Fruit fly (Drosophila melanogaster) whole organism, wandering third instar larva: ENCODE measurements around the gene Miox.

Source experiments
- Dfd ChIP-seq: fragments of >200 bp; optimal IDR thresholded peaks from 2 replicates; lab custom pipeline; 2017; ENCODE audit warnings: missing biosample characterization, missing genetic modification characterization
- Dif ChIP-seq: fragments of 200-275, 200-300 bp; sonication (Bioruptor generic); optimal IDR thresholded peaks from 2 replicates; lab custom pipeline; 2018; ENCODE audit warnings: missing biosample characterization, missing genetic modification characterization; ENCODE audit not compliant: partially characterized antibody
- HLH106 ChIP-seq: fragments of 200-800 bp; optimal IDR thresholded peaks from 3 replicates; lab custom pipeline; 2019; ENCODE audit warnings: missing biosample characterization, mild to moderate bottlenecking, missing genetic modification characterization, moderate library complexity
- Hr78 ChIP-seq: fragments of >200 bp; optimal IDR thresholded peaks from 2 replicates; lab custom pipeline; 2017; ENCODE audit warnings: missing biosample characterization, missing genetic modification characterization
- Jra ChIP-seq: sonication (Bioruptor generic); optimal IDR thresholded peaks from 2 replicates; lab custom pipeline; 2016; ENCODE audit warnings: missing biosample characterization, missing genetic modification characterization
- Myc ChIP-seq: fragments of >200 bp; optimal IDR thresholded peaks from 2 replicates; lab custom pipeline; 2017
- Vsx2 ChIP-seq: fragments of 200-300, 225-300 bp; sonication (Bioruptor generic); optimal IDR thresholded peaks from 2 replicates; lab custom pipeline; 2018; ENCODE audit warnings: missing biosample characterization, missing genetic modification characterization; ENCODE audit not compliant: partially characterized antibody
- br ChIP-seq: fragments of 200-800 bp; sonication (Bioruptor generic); optimal IDR thresholded peaks from 2 replicates; lab custom pipeline; 2016; ENCODE audit warnings: missing biosample characterization, missing genetic modification characterization
- brk ChIP-seq: fragments of 200-800 bp; sonication (Bioruptor generic); optimal IDR thresholded peaks from 2 replicates; lab custom pipeline; 2016; ENCODE audit warnings: missing biosample characterization, mild to moderate bottlenecking, missing genetic modification characterization
- dl ChIP-seq, 2 experiments: fragments of 175-275, 200-275 bp in 1 of 2; fragments of 200-275 bp in 1 of 2; sonication (Bioruptor generic); optimal IDR thresholded peaks; lab custom pipeline; 2018; ENCODE audit warnings: mild to moderate bottlenecking in 2 of 2, missing biosample characterization in 2 of 2, missing genetic modification characterization in 2 of 2, moderate library complexity in 2 of 2; ENCODE audit not compliant: partially characterized antibody in 2 of 2, insufficient read depth in 1 of 2
- h ChIP-seq: fragments of 200-800 bp; sonication (Bioruptor generic); optimal IDR thresholded peaks from 3 replicates; lab custom pipeline; 2016; ENCODE audit warnings: missing biosample characterization, mild to moderate bottlenecking, missing genetic modification characterization
- pan ChIP-seq: fragments of >200 bp; optimal IDR thresholded peaks from 2 replicates; lab custom pipeline; 2017
- psq ChIP-seq: fragments of 200-800 bp; sonication (Bioruptor generic); optimal IDR thresholded peaks from 3 replicates; lab custom pipeline; 2017; ENCODE audit warnings: missing biosample characterization, mild to moderate bottlenecking, missing genetic modification characterization, moderate library complexity
- usp ChIP-seq: fragments of >200 bp; optimal IDR thresholded peaks from 2 replicates; lab custom pipeline; 2017; ENCODE audit warnings: missing biosample characterization, missing genetic modification characterization

dm6 chr3L:12190433-12190832, 5.6 kb downstream of the Miox start, which contains the start of gene Est-P:
- TF ChIP-seq Myc (lab: Kevin White, UChicago) (no peak), HLH106 (no peak), psq (no peak), Jra (no peak), pan (lab: Kevin White, UChicago) (no peak), Hr78 (GFP tag; lab: Kevin White, UChicago) (no peak), br (GFP tag; lab: Kevin White, UChicago) (no peak), dl (GFP tag; optimal IDR thresholded peaks at IDR 0.05; lab: Kevin White, UChicago; ENCODE audit: insufficient read depth in 1 of 2, partially characterized antibody in 2 of 2) (no peak), Vsx2 (GFP tag; lab: Kevin White, UChicago) (no peak), h (GFP tag; lab: Kevin White, UChicago) (no peak), Dfd (GFP tag; lab: Kevin White, UChicago) (no peak), usp (GFP tag; lab: Kevin White, UChicago) (no peak), Dif (GFP tag; lab: Kevin White, UChicago) (no peak), brk (GFP tag; lab: Kevin White, UChicago) (no peak)
